Worm (Caenorhabditis elegans): ENCODE measurements around the gene Y4C6B.7.

- TF ChIP-seq flt-1 (GFP tag; IDR thresholded peaks at IDR 0.05) (no peak), klf-2 (GFP tag; conservative IDR thresholded peaks at IDR 0.05) (no peak), ztf-29 (GFP tag; IDR thresholded peaks at IDR 0.05) (no peak), ztf-23 (GFP tag; IDR thresholded peaks at IDR 0.05) (no peak), ref-1 (GFP tag; conservative IDR thresholded peaks at IDR 0.05) (no peak), tab-1 (GFP tag; IDR thresholded peaks at IDR 0.05) (no peak), med-1 (GFP tag; optimal IDR thresholded peaks at IDR 0.05; ENCODE audit: insufficient read depth) (no peak), T22C8.4 (GFP tag; IDR thresholded peaks at IDR 0.05) (no peak)
Measured at ce11 chrIV:5354124-5354523, 860 bp upstream of the Y4C6B.7 start, which contains the start of gene Y4C6B.1.

Measured in whole organism, midembryonic.